Worm (Caenorhabditis elegans) whole organism, midembryonic: Measurements from ENCODE around the gene pycr-1.

ENCODE experiments used
- cog-1 ChIP-seq: sonication (generic microtip); optimal IDR thresholded peaks from 2 replicates; lab custom pipeline; 2016; ENCODE audit warnings: missing genetic modification characterization, missing compliant biosample characterization
- klf-2 ChIP-seq: fragments of 200-800 bp; sonication (Bioruptor generic); conservative IDR thresholded peaks from 2 replicates; pipeline ENCODE4 v1.3.6; 2022; ENCODE audit warnings: missing genetic modification reagents, missing genetic modification characterization, missing compliant biosample characterization
- med-1 ChIP-seq: sonication (generic microtip); optimal IDR thresholded peaks from 2 replicates; lab custom pipeline; 2017; ENCODE audit warnings: missing genetic modification characterization, mild to moderate bottlenecking, missing compliant biosample characterization, antibody characterized with exemption, missing genetic modification reagents; ENCODE audit not compliant: insufficient read depth

DNA sequence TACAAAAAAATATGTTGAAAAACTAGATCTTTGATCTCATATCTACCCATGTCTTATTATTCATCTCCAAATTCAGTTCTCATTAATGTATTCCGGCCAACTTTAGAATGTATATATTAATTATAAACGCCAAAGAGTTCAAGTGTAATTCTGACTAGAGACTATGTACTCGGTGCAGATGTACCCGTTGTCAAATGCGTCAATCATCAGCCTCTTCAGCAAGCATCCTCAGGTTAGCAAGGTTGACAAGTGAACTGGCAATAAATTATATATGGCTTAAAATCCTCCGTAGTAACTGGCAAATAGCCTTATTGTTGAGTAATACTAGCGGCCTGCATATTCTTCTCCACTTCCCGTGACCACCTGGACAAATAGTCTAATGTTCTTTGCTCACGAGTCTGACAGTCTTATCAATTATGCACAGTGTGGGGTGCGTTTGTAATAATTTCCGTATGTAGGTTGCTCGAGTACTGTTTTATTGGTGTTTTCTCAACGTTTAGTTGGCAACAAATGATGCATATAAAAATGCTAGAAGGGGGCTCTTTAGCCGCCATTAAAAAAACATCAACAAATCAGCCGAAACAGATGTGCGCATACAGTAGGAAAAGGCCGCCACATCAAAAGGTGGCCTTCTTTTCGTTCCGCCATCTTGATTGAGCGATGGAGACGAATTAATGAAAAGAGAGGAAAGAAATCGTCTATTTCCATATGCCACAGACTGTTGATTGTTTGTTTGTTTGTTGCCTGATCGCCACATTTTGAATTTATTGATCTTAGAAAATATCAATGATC lies 41.8 kb downstream of the pycr-1 start:
- TF ChIP-seq cog-1 (tag; lab: Kevin White, UChicago), result no peak
- TF ChIP-seq med-1 (GFP tag; lab: Kevin White, UChicago), result no peak
- TF ChIP-seq klf-2 (GFP tag; lab: Robert Waterston, UW), result no peak
